Worm (Caenorhabditis elegans) whole organism, L4/young adult: ENCODE measurements around the gene nhr-105.

Experiments used
- W03F9.2 ChIP-seq: fragments of 150-350 bp; optimal IDR thresholded peaks from 2 replicates; lab custom pipeline; 2014; ENCODE audit warnings: missing biosample characterization, missing genetic modification characterization
- dao-5 ChIP-seq: sonication (generic microtip); optimal IDR thresholded peaks from 2 replicates; lab custom pipeline; 2016; ENCODE audit warnings: missing genotype, missing genetic modification characterization, moderate library complexity, missing compliant biosample characterization
- him-1 ChIP-seq: sonication (generic microtip); optimal IDR thresholded peaks from 2 replicates; lab custom pipeline; 2016; ENCODE audit warnings: missing genotype, missing genetic modification reagents, missing genetic modification characterization, missing compliant biosample characterization

DNA sequence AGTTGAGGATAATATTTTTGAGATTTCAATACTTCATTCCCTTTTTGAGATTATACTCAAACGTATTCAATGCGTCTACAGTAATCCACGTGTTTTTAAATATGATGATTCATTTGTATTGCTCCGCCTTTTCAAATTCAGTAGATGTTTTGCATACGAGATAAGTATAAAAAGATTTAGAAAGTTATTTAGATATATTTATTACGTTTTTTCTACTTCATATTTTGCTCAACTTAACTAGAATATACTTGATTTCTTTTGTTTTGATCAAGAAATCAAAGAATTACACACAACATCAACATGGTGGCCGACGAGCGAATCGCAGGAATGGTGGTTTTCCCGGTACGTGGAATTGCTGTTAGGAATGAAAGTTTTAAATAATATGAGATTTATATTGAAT is 7.7 kb downstream of the nhr-105 start, which contains the start of gene srx-50:
- no peak for TF ChIP-seq him-1 (tag; lab: Kevin White, UChicago)
- TF ChIP-seq dao-5 (tag; lab: Kevin White, UChicago), result no peak
- TF ChIP-seq W03F9.2 (tag; lab: Kevin White, UChicago), result no peak
